Fruit fly (Drosophila melanogaster) whole organism, pupa: Measurements from ENCODE around the gene CG42322.

ENCODE experiments used
- CG10348 ChIP-seq: fragments of 200-800 bp; sonication (Bioruptor generic); IDR thresholded peaks from 2 replicates; pipeline ENCODE4 v1.3.6; 2022; ENCODE audit warnings: missing biosample characterization, missing genetic modification characterization
- CG12605 ChIP-seq: fragments of 200-800 bp; sonication (Bioruptor generic); IDR thresholded peaks from 2 replicates; pipeline ENCODE4 v1.3.6; 2022; ENCODE audit warnings: missing biosample characterization, missing genetic modification characterization
- CG13204 ChIP-seq: fragments of 200-800 bp; sonication (Bioruptor generic); optimal IDR thresholded peaks from 2 replicates; lab custom pipeline; 2018; ENCODE audit warnings: missing biosample characterization, mild to moderate bottlenecking, missing genetic modification characterization, moderate library complexity
- CG14655 ChIP-seq: fragments of 200-800 bp; sonication (Bioruptor generic); optimal IDR thresholded peaks from 3 replicates; lab custom pipeline; 2017; ENCODE audit warnings: mild to moderate bottlenecking, missing biosample characterization, missing genetic modification reagents, missing genetic modification characterization
- CG15710 ChIP-seq: fragments of 200-800 bp; sonication (Bioruptor generic); optimal IDR thresholded peaks from 2 replicates; lab custom pipeline; 2018; ENCODE audit warnings: missing biosample characterization, mild to moderate bottlenecking, missing genetic modification characterization, moderate library complexity
- CG17806 ChIP-seq: fragments of 200-800 bp; sonication (Bioruptor generic); optimal IDR thresholded peaks from 2 replicates; lab custom pipeline; 2018; ENCODE audit warnings: missing biosample characterization, mild to moderate bottlenecking, missing genetic modification characterization, moderate library complexity
- CG32121 ChIP-seq: fragments of 200-800 bp; sonication (Bioruptor generic); IDR thresholded peaks from 2 replicates; pipeline ENCODE4 v1.3.6; 2022; ENCODE audit warnings: missing biosample characterization, missing genetic modification characterization
- CG34367 ChIP-seq: fragments of 200-800 bp; sonication (Bioruptor generic); optimal IDR thresholded peaks from 2 replicates; lab custom pipeline; 2018; ENCODE audit warnings: missing biosample characterization, mild to moderate bottlenecking, missing genetic modification characterization
- CG4496 ChIP-seq: fragments of 200-800 bp; sonication (Bioruptor generic); IDR thresholded peaks from 3 replicates; pipeline ENCODE4 v1.3.6; 2022; ENCODE audit warnings: missing biosample characterization, missing genetic modification characterization
- CG8159 ChIP-seq: fragments of 200-800 bp; sonication (Bioruptor generic); optimal IDR thresholded peaks from 3 replicates; lab custom pipeline; 2018; ENCODE audit warnings: missing biosample characterization, mild to moderate bottlenecking, missing genetic modification characterization, moderate library complexity
- CG8301 ChIP-seq: fragments of 200-800 bp; sonication (Bioruptor generic); optimal IDR thresholded peaks from 2 replicates; lab custom pipeline; 2018; ENCODE audit warnings: missing biosample characterization, mild to moderate bottlenecking, missing genetic modification characterization
- CG9948 ChIP-seq: fragments of 200-800 bp; sonication (Bioruptor generic); optimal IDR thresholded peaks from 2 replicates; lab custom pipeline; 2018; ENCODE audit warnings: missing biosample characterization, mild to moderate bottlenecking, missing genetic modification characterization, moderate library complexity
- EcR ChIP-seq: fragments of 200-800 bp; sonication (Bioruptor generic); optimal IDR thresholded peaks from 3 replicates; lab custom pipeline; 2019; ENCODE audit warnings: missing biosample characterization, missing genetic modification characterization, mild to moderate bottlenecking, moderate library complexity, missing genetic modification reagents
- Ets98B ChIP-seq: fragments of 200-800 bp; sonication (Bioruptor generic); IDR thresholded peaks from 2 replicates; pipeline ENCODE4 v1.3.6; 2022; ENCODE audit warnings: missing biosample characterization, missing genetic modification characterization
- Pif1A ChIP-seq: fragments of 200-800 bp; sonication (Bioruptor generic); optimal IDR thresholded peaks from 3 replicates; lab custom pipeline; 2016; ENCODE audit warnings: missing biosample characterization, missing genetic modification characterization
- Pif1B ChIP-seq: fragments of 200-800 bp; sonication (Bioruptor generic); optimal IDR thresholded peaks from 3 replicates; lab custom pipeline; 2016; ENCODE audit warnings: missing biosample characterization, missing genetic modification characterization
- Snoo ChIP-seq: fragments of 200-800 bp; sonication (Bioruptor generic); optimal IDR thresholded peaks from 3 replicates; lab custom pipeline; 2017; ENCODE audit warnings: missing biosample characterization, mild to moderate bottlenecking, missing genetic modification characterization, inconsistent platforms
- fd96Ca ChIP-seq: fragments of 200-800 bp; sonication (Bioruptor generic); IDR thresholded peaks from 3 replicates; pipeline ENCODE4 v1.3.6; 2022; ENCODE audit warnings: missing biosample characterization, missing genetic modification characterization
- gl ChIP-seq: fragments of 200-800 bp; sonication (Bioruptor generic); optimal IDR thresholded peaks from 2 replicates; lab custom pipeline; 2018; ENCODE audit warnings: missing biosample characterization, mild to moderate bottlenecking, missing genetic modification characterization
- rn ChIP-seq: fragments of 200-800 bp; sonication (Bioruptor generic); IDR thresholded peaks from 2 replicates; pipeline ENCODE4 v1.3.6; 2022; ENCODE audit warnings: missing biosample characterization, missing genetic modification characterization

CG42322 gene

DNA sequence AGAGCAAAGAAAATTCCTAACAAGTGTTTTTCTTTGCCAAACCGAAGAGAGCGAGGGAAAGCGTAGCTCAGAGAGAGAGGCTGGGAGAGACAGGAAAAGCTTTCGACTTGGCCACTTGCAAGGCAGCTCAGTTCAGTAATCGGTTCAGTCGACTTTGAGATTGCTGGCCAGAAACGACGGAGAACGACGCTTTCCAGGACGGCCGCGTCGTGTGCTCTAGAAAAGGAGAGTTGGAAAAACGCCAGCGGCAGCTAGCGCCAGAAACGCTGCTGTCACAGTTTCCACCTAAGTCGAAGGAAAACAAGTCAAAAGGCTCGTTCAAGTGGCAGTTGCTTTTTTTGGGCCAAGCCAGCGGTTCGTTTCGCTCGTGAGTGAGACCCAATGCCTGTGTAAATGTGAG, at the start of gene CG42322:
CG42322 (plus strand) TSS at position 138 of the 400 bp plus-strand sequence.
- TF ChIP-seq CG12605 (GFP tag; lab: Robert Waterston, UW) (peak; percentile 34; the same call in 1 of the 2 replicates), fd96Ca (GFP tag; lab: Robert Waterston, UW) (no peak)

- TF ChIP-seq CG14655 (GFP tag; lab: Kevin White, UChicago) = no peak
- TF ChIP-seq CG4496 = no peak
- TF ChIP-seq CG32121 (GFP tag; lab: Robert Waterston, UW) = no peak
- no peak for TF ChIP-seq CG8159 (tag; lab: Kevin White, UChicago)
- TF ChIP-seq CG17806 (tag; lab: Kevin White, UChicago) = no peak
- no peak for TF ChIP-seq fd96Ca (GFP tag; lab: Robert Waterston, UW)
- TF ChIP-seq CG9948 (tag; lab: Kevin White, UChicago) = no peak
- no peak for TF ChIP-seq Snoo
- no peak for TF ChIP-seq rn (GFP tag; lab: Robert Waterston, UW)
- no peak for TF ChIP-seq Pif1B
- TF ChIP-seq Pif1A = no peak
- no peak for TF ChIP-seq CG15710
- TF ChIP-seq Ets98B = no peak
- no peak for TF ChIP-seq CG8301
- no peak for TF ChIP-seq gl
- TF ChIP-seq CG13204 (GFP tag; lab: Kevin White, UChicago) = no peak
- no peak for TF ChIP-seq EcR (GFP tag; lab: Kevin White, UChicago)
- TF ChIP-seq CG10348 (GFP tag; lab: Robert Waterston, UW) = no peak
- TF ChIP-seq, all 21 proteins: peak for 0
Observed at dm6 chr3R:20714360-20714759, 25.5 kb upstream of the CG42322 start, which contains the start of gene Oamb. Gene Oamb (minus strand): TSS chr3R:20714577.

- TF ChIP-seq CG10348 (GFP tag; lab: Robert Waterston, UW) (no peak), CG14655 (GFP tag; lab: Kevin White, UChicago) (peak; percentile 27), CG8301 (no peak), CG8159 (tag; lab: Kevin White, UChicago) (peak; percentile 39)
- TF ChIP-seq, all 21 proteins: peak for 2
Observed at dm6 chr3R:20719286-20719685, 20.6 kb upstream of the CG42322 start.

dm6 chr3R:20723491-20723890, 16.4 kb upstream of the CG42322 start:
- TF ChIP-seq CG8159 (tag; lab: Kevin White, UChicago) (no peak), Snoo (no peak), rn (GFP tag; lab: Robert Waterston, UW) (no peak), Pif1B (no peak), CG17806 (tag; lab: Kevin White, UChicago) (no peak), EcR (GFP tag; lab: Kevin White, UChicago) (no peak), CG32121 (GFP tag; lab: Robert Waterston, UW) (no peak)
- TF ChIP-seq, all 21 proteins: peak for 0

DNA sequence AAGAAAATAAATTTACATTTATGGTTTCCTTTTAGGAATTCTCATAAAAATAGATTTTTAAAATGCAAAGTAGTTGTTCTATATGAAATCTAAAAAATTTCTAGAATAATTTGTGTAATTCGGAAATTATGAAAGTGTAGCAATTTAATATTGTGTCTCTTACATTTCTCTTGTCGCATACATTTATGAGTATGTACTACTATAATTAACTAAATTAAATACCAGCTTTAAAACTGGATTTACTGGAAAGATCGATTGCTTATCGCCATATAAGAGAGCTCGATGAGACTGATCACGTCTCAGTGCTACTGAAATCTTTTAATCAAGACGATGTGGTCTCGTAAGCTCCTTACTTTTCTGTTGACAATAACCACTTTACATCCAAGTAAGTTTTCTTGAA, 8.6 kb upstream of the CG42322 start, which contains the start of gene CG31205:
CG31205 (plus strand) TSS at position 301 of the 400 bp plus-strand sequence.
- no peak for TF ChIP-seq Pif1B
- no peak for TF ChIP-seq CG14655 (GFP tag; lab: Kevin White, UChicago)
- TF ChIP-seq Pif1A = no peak
- TF ChIP-seq Snoo = no peak
- TF ChIP-seq EcR (GFP tag; lab: Kevin White, UChicago) = no peak
- TF ChIP-seq CG10348 (GFP tag; lab: Robert Waterston, UW) = no peak
- no peak for TF ChIP-seq CG9948 (tag; lab: Kevin White, UChicago)
- TF ChIP-seq CG4496 = no peak
- TF ChIP-seq CG17806 (tag; lab: Kevin White, UChicago) = no peak
- TF ChIP-seq gl = no peak
- TF ChIP-seq CG8159 (tag; lab: Kevin White, UChicago) = no peak
- TF ChIP-seq CG32121 (GFP tag; lab: Robert Waterston, UW) = no peak
- no peak for TF ChIP-seq Ets98B
- TF ChIP-seq fd96Ca (GFP tag; lab: Robert Waterston, UW) = no peak
- TF ChIP-seq CG15710 = no peak
- TF ChIP-seq CG34367 (tag; lab: Kevin White, UChicago) = no peak
- TF ChIP-seq CG8301 = no peak

- TF ChIP-seq rn (GFP tag; lab: Robert Waterston, UW) (no peak), CG4496 (peak; percentile 49; the same call in 2 of the 3 replicates), EcR (GFP tag; lab: Kevin White, UChicago) (no peak), fd96Ca (GFP tag; lab: Robert Waterston, UW) (no peak)
Observed at dm6 chr3R:20735405-20735804, 4.5 kb upstream of the CG42322 start, which contains the start of gene Cdk2. Gene Cdk2 (plus strand): TSS chr3R:20735623.

- no peak for TF ChIP-seq CG14655 (GFP tag; lab: Kevin White, UChicago)
- no peak for TF ChIP-seq CG4496
- no peak for TF ChIP-seq gl
- no peak for TF ChIP-seq EcR (GFP tag; lab: Kevin White, UChicago)
- TF ChIP-seq CG34367 (tag; lab: Kevin White, UChicago) = no peak
- no peak for TF ChIP-seq CG8301
- TF ChIP-seq CG15710 = no peak
- no peak for TF ChIP-seq CG32121 (GFP tag; lab: Robert Waterston, UW)
- TF ChIP-seq Snoo = no peak
- TF ChIP-seq CG9948 (tag; lab: Kevin White, UChicago) = no peak
- no peak for TF ChIP-seq CG8159 (tag; lab: Kevin White, UChicago)
- no peak for TF ChIP-seq rn (GFP tag; lab: Robert Waterston, UW)
- no peak for TF ChIP-seq Pif1B
- no peak for TF ChIP-seq CG10348 (GFP tag; lab: Robert Waterston, UW)
Observed at dm6 chr3R:20739000-20739399, 908 bp upstream of the CG42322 start, which contains the start of gene CG17267. Gene CG17267 (minus strand): TSS chr3R:20739100.
